Fruit fly (Drosophila melanogaster): ENCODE results near the gene shop.

The shop gene

DNA sequence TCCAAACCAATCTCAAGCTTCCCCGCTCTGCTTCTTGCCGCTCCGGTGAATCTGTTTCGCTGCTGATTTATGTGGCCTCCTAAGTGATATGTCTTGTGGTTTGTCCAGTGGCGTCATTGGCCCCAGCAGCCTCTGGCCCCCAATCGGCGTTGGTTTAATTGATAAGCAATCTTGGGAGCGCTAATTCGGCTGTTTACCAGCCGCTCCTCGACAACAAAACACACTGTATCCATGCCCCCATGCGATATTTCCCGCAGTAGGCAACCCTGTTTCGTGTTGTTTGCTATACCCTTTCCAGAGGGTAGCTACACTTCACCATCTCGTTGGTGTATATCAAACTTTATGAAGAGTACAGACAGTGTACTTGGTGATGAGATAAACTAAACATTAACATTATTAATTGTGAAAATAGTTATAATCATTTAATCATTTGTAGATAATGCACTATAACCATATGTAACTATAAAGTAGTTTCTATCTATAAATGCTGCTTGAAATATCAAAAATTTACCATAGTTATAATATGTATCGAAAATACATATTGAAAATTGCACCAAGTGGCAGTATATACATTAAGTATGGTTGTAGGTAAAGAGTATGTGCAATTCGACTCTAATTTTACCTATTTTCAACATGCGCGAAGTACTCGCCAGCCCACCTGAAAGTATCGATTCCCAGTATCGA is at the start of gene shop (continued):
- TF ChIP-seq nmo (GFP tag; optimal IDR thresholded peaks at IDR 0.05) (peak; percentile 93), NFAT (GFP tag; IDR thresholded peaks at IDR 0.05) (peak; percentile 61; the same call in 1 of the 2 replicates), aop (GFP tag; IDR thresholded peaks at IDR 0.05) (no peak), CG1603 (tag; optimal IDR thresholded peaks at IDR 0.05) (peak; percentile 73), CG11085 (GFP tag; IDR thresholded peaks at IDR 0.05) (no peak), CG7556 (GFP tag; optimal IDR thresholded peaks at IDR 0.05) (peak; percentile 90), amos (GFP tag; IDR thresholded peaks at IDR 0.05; ENCODE audit: partially characterized antibody) (peak; percentile 62; the same call in 1 of the 2 replicates), CG4854 (GFP tag; optimal IDR thresholded peaks at IDR 0.05) (peak; percentile 51), run (tag; optimal IDR thresholded peaks at IDR 0.05) (peak; percentile 66), CG15514 (GFP tag; optimal IDR thresholded peaks at IDR 0.05) (peak; percentile 46), Jarid2 (GFP tag; optimal IDR thresholded peaks at IDR 0.05) (peak; percentile 52), unc-4 (GFP tag; IDR thresholded peaks at IDR 0.05; ENCODE audit: partially characterized antibody) (peak; percentile 31; the same call in 1 of the 2 replicates), CG6791 (GFP tag; IDR thresholded peaks at IDR 0.05; ENCODE audit: partially characterized antibody) (0 out of 3 replicates have a peak, but pooled peaks have one; percentile 55), CG18599 (GFP tag; optimal IDR thresholded peaks at IDR 0.05) (peak; percentile 86), Antp (GFP tag; optimal IDR thresholded peaks at IDR 0.05) (peak; percentile 43), CG12744 (GFP tag; optimal IDR thresholded peaks at IDR 0.05) (peak; percentile 35), schlank (tag; optimal IDR thresholded peaks at IDR 0.05) (peak; percentile 61), Bgb (GFP tag; IDR thresholded peaks at IDR 0.05; ENCODE audit: partially characterized antibody) (peak; percentile 64), wor (GFP tag; IDR thresholded peaks at IDR 0.05) (peak; percentile 66), unpg (GFP tag; optimal IDR thresholded peaks at IDR 0.05) (peak; percentile 84), knrl (GFP tag; IDR thresholded peaks at IDR 0.05; ENCODE audit: partially characterized antibody) (peak; percentile 44; the same call in 1 of the 3 replicates), Rfx (GFP tag; IDR thresholded peaks at IDR 0.05) (peak; percentile 82), CG10959 (GFP tag; IDR thresholded peaks at IDR 0.05) (peak; percentile 16; the same call in 1 of the 2 replicates), BtbVII (GFP tag; optimal IDR thresholded peaks at IDR 0.05) (peak; percentile 78), Trl (optimal IDR thresholded peaks at IDR 0.05) (no peak), Trl (GFP tag; optimal IDR thresholded peaks at IDR 0.05) (peak; percentile 47), Gsc (GFP tag; IDR thresholded peaks at IDR 0.05) (peak; percentile 36; the same call in 1 of the 2 replicates), br (optimal IDR thresholded peaks at IDR 0.05) (no peak), CG15011 (GFP tag; optimal IDR thresholded peaks at IDR 0.05) (peak; percentile 83), CG8765 (GFP tag; IDR thresholded peaks at IDR 0.05) (no peak), eve (GFP tag; optimal IDR thresholded peaks at IDR 0.05) (no peak), ase (GFP tag; IDR thresholded peaks at IDR 0.05) (peak; percentile 71; the same call in 1 of the 3 replicates), CG31365 (tag; optimal IDR thresholded peaks at IDR 0.05) (no peak), CG11695 (GFP tag; IDR thresholded peaks at IDR 0.05) (peak; percentile 82), CG14860 (GFP tag; IDR thresholded peaks at IDR 0.05; ENCODE audit: partially characterized antibody) (no peak), B-H1 (GFP tag; IDR thresholded peaks at IDR 0.05) (0 out of 3 replicates have a peak, but pooled peaks have one; percentile 16), CG12071 (GFP tag; optimal IDR thresholded peaks at IDR 0.05) (peak; percentile 58), slbo (GFP tag; IDR thresholded peaks at IDR 0.05) (peak; percentile 86), bigmax (GFP tag; optimal IDR thresholded peaks at IDR 0.05) (no peak), tup (GFP tag; optimal IDR thresholded peaks at IDR 0.05) (peak; percentile 15), salm (tag; optimal IDR thresholded peaks at IDR 0.05) (peak; percentile 75), fd3F (GFP tag; optimal IDR thresholded peaks at IDR 0.05) (peak; percentile 79), CG16779 (GFP tag; IDR thresholded peaks at IDR 0.05) (no peak), nom (GFP tag; optimal IDR thresholded peaks at IDR 0.05) (peak; percentile 76)
